Worm (Caenorhabditis elegans) whole organism, L4/young adult: ENCODE results near the gene C54F6.6.

Source experiments
- dao-5 ChIP-seq: sonication (generic microtip); optimal IDR thresholded peaks from 2 replicates; lab custom pipeline; 2016; ENCODE audit warnings: missing genotype, missing genetic modification characterization, moderate library complexity, missing compliant biosample characterization
- him-1 ChIP-seq: sonication (generic microtip); optimal IDR thresholded peaks from 2 replicates; lab custom pipeline; 2016; ENCODE audit warnings: missing genotype, missing genetic modification reagents, missing genetic modification characterization, missing compliant biosample characterization

DNA sequence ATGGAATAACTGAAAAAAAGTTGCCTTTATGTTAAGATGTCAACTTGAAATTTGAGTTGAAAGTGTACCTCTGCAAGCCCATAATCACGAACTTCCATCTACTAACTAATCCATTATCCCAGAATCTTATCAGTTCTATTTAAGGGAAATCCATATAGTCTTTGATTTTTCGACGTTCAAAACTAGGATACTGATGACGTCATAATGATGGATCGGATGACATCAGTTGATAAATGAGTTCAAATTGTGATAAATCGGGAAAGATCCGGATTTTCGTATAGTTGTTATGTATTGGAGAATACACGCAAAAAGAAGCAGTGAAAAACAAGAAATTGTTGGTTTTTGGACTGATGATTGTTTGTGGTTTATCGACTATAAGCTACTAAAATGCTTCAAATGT lies 20.2 kb downstream of the C54F6.6 start:
- TF ChIP-seq him-1 (tag; lab: Kevin White, UChicago) (no peak), dao-5 (no peak)
